Fruit fly (Drosophila melanogaster) whole organism, wandering third instar larva: ENCODE measurements around the gene DCX-EMAP.
A peak's percentile ranks its signal among the peaks of the same experiment; 100 is the strongest.

Source experiments
- Abd-B ChIP-seq: fragments of >200 bp; optimal IDR thresholded peaks from 2 replicates; lab custom pipeline; 2017; ENCODE audit warnings: missing biosample characterization, missing genetic modification characterization
- CG32264 ChIP-seq: fragments of 200-800 bp; sonication (Bioruptor generic); optimal IDR thresholded peaks from 2 replicates; lab custom pipeline; 2016; ENCODE audit warnings: missing biosample characterization, missing genetic modification characterization
- CG9705 ChIP-seq: fragments of 200-800 bp; sonication (Bioruptor generic); optimal IDR thresholded peaks from 2 replicates; lab custom pipeline; 2018; ENCODE audit warnings: missing biosample characterization, mild to moderate bottlenecking, missing genetic modification characterization
- CrebA ChIP-seq: fragments of 200-800 bp; sonication (Bioruptor generic); optimal IDR thresholded peaks from 2 replicates; lab custom pipeline; 2016; ENCODE audit warnings: missing biosample characterization, mild to moderate bottlenecking, missing genetic modification characterization, borderline replicate concordance
- Dfd ChIP-seq: fragments of >200 bp; optimal IDR thresholded peaks from 2 replicates; lab custom pipeline; 2017; ENCODE audit warnings: missing biosample characterization, missing genetic modification characterization
- GATAd ChIP-seq: sonication (Bioruptor generic); optimal IDR thresholded peaks from 2 replicates; lab custom pipeline; 2016; ENCODE audit warnings: missing biosample characterization, missing genetic modification characterization
- HLH106 ChIP-seq: fragments of 200-800 bp; optimal IDR thresholded peaks from 3 replicates; lab custom pipeline; 2019; ENCODE audit warnings: missing biosample characterization, mild to moderate bottlenecking, missing genetic modification characterization, moderate library complexity
- Hnf4 ChIP-seq: fragments of 200-800 bp; sonication (Bioruptor generic); optimal IDR thresholded peaks from 2 replicates; lab custom pipeline; 2016; ENCODE audit warnings: missing biosample characterization, mild to moderate bottlenecking, missing genetic modification characterization
- Hr78 ChIP-seq: fragments of >200 bp; optimal IDR thresholded peaks from 2 replicates; lab custom pipeline; 2017; ENCODE audit warnings: missing biosample characterization, missing genetic modification characterization
- Hr83 ChIP-seq: fragments of 200-300 bp; sonication (Bioruptor generic); optimal IDR thresholded peaks from 2 replicates; lab custom pipeline; 2016; ENCODE audit warnings: missing biosample characterization, mild to moderate bottlenecking, missing genetic modification characterization, moderate library complexity; ENCODE audit not compliant: poor library complexity, severe bottlenecking
- Jra ChIP-seq: sonication (Bioruptor generic); optimal IDR thresholded peaks from 2 replicates; lab custom pipeline; 2016; ENCODE audit warnings: missing biosample characterization, missing genetic modification characterization
- Mio ChIP-seq: sonication (Bioruptor generic); optimal IDR thresholded peaks from 2 replicates; lab custom pipeline; 2016; ENCODE audit warnings: missing biosample characterization, missing genetic modification characterization
- Myc ChIP-seq: fragments of >200 bp; optimal IDR thresholded peaks from 2 replicates; lab custom pipeline; 2017
- N ChIP-seq: fragments of >200 bp; optimal IDR thresholded peaks from 2 replicates; lab custom pipeline; 2018; ENCODE audit warnings: missing biosample characterization, missing external identifiers, missing genetic modification characterization
- OdsH ChIP-seq: fragments of 200-800 bp; sonication (Bioruptor generic); optimal IDR thresholded peaks from 2 replicates; lab custom pipeline; 2016; ENCODE audit warnings: missing biosample characterization, mild to moderate bottlenecking, missing genetic modification characterization
- Rel ChIP-seq, 2 experiments: fragments of 200-800 bp; sonication (Bioruptor generic) in 1 of 2; optimal IDR thresholded peaks; 2 replicates in 1 of 2; 3 replicates in 1 of 2; lab custom pipeline; 2016 to 2019; ENCODE audit warnings: mild to moderate bottlenecking in 2 of 2, missing biosample characterization in 2 of 2, missing genetic modification characterization in 2 of 2, moderate library complexity in 1 of 2
- Sp1 ChIP-seq: fragments of 200-800 bp; sonication (Bioruptor generic); optimal IDR thresholded peaks from 3 replicates; lab custom pipeline; 2019; ENCODE audit warnings: missing biosample characterization, mild to moderate bottlenecking, missing genetic modification characterization, moderate library complexity
- Vsx2 ChIP-seq: fragments of 200-300, 225-300 bp; sonication (Bioruptor generic); optimal IDR thresholded peaks from 2 replicates; lab custom pipeline; 2018; ENCODE audit warnings: missing biosample characterization, missing genetic modification characterization; ENCODE audit not compliant: partially characterized antibody
- br ChIP-seq: fragments of 200-800 bp; sonication (Bioruptor generic); optimal IDR thresholded peaks from 2 replicates; lab custom pipeline; 2016; ENCODE audit warnings: missing biosample characterization, missing genetic modification characterization
- brk ChIP-seq: fragments of 200-800 bp; sonication (Bioruptor generic); optimal IDR thresholded peaks from 2 replicates; lab custom pipeline; 2016; ENCODE audit warnings: missing biosample characterization, mild to moderate bottlenecking, missing genetic modification characterization
- dl ChIP-seq, 2 experiments: fragments of 175-275, 200-275 bp in 1 of 2; fragments of 200-275 bp in 1 of 2; sonication (Bioruptor generic); optimal IDR thresholded peaks; lab custom pipeline; 2018; ENCODE audit warnings: mild to moderate bottlenecking in 2 of 2, missing biosample characterization in 2 of 2, missing genetic modification characterization in 2 of 2, moderate library complexity in 2 of 2; ENCODE audit not compliant: partially characterized antibody in 2 of 2, insufficient read depth in 1 of 2
- dmrt93B ChIP-seq: fragments of 200-800 bp; sonication (Bioruptor generic); optimal IDR thresholded peaks from 2 replicates; lab custom pipeline; 2018; ENCODE audit warnings: missing biosample characterization, mild to moderate bottlenecking, missing genetic modification characterization
- dsf ChIP-seq: sonication (Bioruptor generic); optimal IDR thresholded peaks from 2 replicates; lab custom pipeline; 2016; ENCODE audit warnings: missing biosample characterization, missing genetic modification characterization, borderline replicate concordance
- ey ChIP-seq: fragments of 200-800 bp; sonication (Bioruptor generic); optimal IDR thresholded peaks from 2 replicates; lab custom pipeline; 2016; ENCODE audit warnings: missing biosample characterization, missing genetic modification characterization
- foxo ChIP-seq, 2 experiments: fragments of 200-800 bp; sonication (Bioruptor generic); optimal IDR thresholded peaks; 2 replicates in 1 of 2; 3 replicates in 1 of 2; lab custom pipeline; 2016 to 2017; ENCODE audit warnings: missing biosample characterization in 2 of 2, missing genetic modification characterization in 2 of 2
- fru ChIP-seq: fragments of 200-800 bp; sonication (Bioruptor generic); optimal IDR thresholded peaks from 3 replicates; lab custom pipeline; 2016; ENCODE audit warnings: missing biosample characterization, mild to moderate bottlenecking, missing genetic modification characterization
- h ChIP-seq: fragments of 200-800 bp; sonication (Bioruptor generic); optimal IDR thresholded peaks from 3 replicates; lab custom pipeline; 2016; ENCODE audit warnings: missing biosample characterization, mild to moderate bottlenecking, missing genetic modification characterization
- jim ChIP-seq: fragments of 175-275, 200-325 bp; sonication (Bioruptor generic); optimal IDR thresholded peaks from 2 replicates; lab custom pipeline; 2016; ENCODE audit warnings: missing biosample characterization, mild to moderate bottlenecking, missing genetic modification characterization
- lola ChIP-seq: fragments of >200 bp; optimal IDR thresholded peaks from 2 replicates; lab custom pipeline; 2017; ENCODE audit warnings: missing biosample characterization, missing genetic modification characterization
- pan ChIP-seq: fragments of >200 bp; optimal IDR thresholded peaks from 2 replicates; lab custom pipeline; 2017
- psq ChIP-seq: fragments of 200-800 bp; sonication (Bioruptor generic); optimal IDR thresholded peaks from 3 replicates; lab custom pipeline; 2017; ENCODE audit warnings: missing biosample characterization, mild to moderate bottlenecking, missing genetic modification characterization, moderate library complexity
- rgr ChIP-seq: fragments of 200-800 bp; sonication (Bioruptor generic); optimal IDR thresholded peaks from 3 replicates; lab custom pipeline; 2016; ENCODE audit warnings: missing biosample characterization, mild to moderate bottlenecking, missing genetic modification characterization
- sage ChIP-seq: fragments of 200-800 bp; sonication (Bioruptor generic); optimal IDR thresholded peaks from 2 replicates; lab custom pipeline; 2016; ENCODE audit warnings: missing biosample characterization, mild to moderate bottlenecking, missing genetic modification characterization
- sv ChIP-seq: fragments of 200-800 bp; sonication (Bioruptor generic); optimal IDR thresholded peaks from 3 replicates; lab custom pipeline; 2016; ENCODE audit warnings: missing biosample characterization, missing genetic modification characterization
- tai ChIP-seq: sonication (Bioruptor generic); optimal IDR thresholded peaks from 2 replicates; lab custom pipeline; 2016; ENCODE audit warnings: missing biosample characterization, missing genetic modification characterization
- usp ChIP-seq: fragments of >200 bp; optimal IDR thresholded peaks from 2 replicates; lab custom pipeline; 2017; ENCODE audit warnings: missing biosample characterization, missing genetic modification characterization
- woc ChIP-seq: sonication (Bioruptor generic); optimal IDR thresholded peaks from 2 replicates; lab custom pipeline; 2016; ENCODE audit warnings: missing biosample characterization, mild to moderate bottlenecking, missing genetic modification characterization

DCX-EMAP gene

DNA sequence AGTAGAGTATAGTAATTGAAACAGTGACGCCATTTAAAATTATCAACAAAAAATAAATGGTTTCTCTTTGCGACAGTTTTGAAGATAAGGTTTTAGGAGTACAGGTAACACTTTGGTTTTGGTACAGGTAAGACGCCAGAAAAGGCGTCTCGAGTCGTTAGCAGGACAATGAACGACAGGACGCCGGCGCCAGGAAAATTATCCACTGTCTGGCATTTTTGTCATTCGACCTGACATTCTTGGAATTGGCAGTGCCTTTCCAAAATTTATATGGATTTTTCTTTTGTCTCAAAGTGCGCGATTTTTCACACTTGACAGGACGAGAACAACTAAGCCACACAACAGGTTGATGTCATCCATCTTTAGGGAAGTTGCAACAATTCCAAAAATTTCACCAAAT, 61.3 kb downstream of the DCX-EMAP start:
- TF ChIP-seq GATAd (no peak), foxo (GFP tag; optimal IDR thresholded peaks at IDR 0.05; lab: Kevin White, UChicago) (no peak)

DNA sequence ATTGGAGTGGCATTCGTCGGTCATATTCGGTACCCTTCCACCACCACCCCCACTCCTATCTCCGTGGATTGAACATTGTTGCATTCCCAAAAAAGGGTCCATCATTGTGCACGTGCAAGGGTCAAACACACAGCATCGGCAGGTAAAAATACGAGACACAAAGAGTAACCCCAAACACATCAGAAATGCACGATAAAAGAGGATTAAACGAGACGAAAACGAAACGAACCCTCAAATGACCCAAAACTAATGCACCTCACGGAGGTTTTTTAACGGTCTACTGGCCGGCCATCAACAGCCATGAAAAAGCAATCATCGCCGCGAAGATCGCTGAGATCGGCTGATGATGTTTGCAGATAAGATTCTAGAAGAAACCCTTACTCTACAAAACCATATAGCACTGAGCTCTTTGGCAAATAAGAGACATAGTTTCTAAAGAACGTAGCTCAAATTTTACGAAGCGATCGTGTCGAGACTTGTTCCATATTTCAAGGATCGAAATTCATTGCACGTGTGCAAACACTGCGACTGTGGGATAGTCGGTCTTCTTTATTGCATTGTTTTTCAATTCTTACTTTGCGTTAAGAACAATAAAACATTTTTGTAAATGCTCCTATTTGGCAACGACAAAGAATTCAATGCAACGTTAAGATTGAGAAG, 62.7 kb downstream of the DCX-EMAP start:
- TF ChIP-seq tai (no peak), usp (no peak), Abd-B (GFP tag; lab: Kevin White, UChicago) (no peak), Hr83 (GFP tag; lab: Kevin White, UChicago) (no peak), brk (no peak), rgr (no peak), CrebA (GFP tag; lab: Kevin White, UChicago) (no peak)
- TF ChIP-seq, all 38 proteins: peak for 0

DNA sequence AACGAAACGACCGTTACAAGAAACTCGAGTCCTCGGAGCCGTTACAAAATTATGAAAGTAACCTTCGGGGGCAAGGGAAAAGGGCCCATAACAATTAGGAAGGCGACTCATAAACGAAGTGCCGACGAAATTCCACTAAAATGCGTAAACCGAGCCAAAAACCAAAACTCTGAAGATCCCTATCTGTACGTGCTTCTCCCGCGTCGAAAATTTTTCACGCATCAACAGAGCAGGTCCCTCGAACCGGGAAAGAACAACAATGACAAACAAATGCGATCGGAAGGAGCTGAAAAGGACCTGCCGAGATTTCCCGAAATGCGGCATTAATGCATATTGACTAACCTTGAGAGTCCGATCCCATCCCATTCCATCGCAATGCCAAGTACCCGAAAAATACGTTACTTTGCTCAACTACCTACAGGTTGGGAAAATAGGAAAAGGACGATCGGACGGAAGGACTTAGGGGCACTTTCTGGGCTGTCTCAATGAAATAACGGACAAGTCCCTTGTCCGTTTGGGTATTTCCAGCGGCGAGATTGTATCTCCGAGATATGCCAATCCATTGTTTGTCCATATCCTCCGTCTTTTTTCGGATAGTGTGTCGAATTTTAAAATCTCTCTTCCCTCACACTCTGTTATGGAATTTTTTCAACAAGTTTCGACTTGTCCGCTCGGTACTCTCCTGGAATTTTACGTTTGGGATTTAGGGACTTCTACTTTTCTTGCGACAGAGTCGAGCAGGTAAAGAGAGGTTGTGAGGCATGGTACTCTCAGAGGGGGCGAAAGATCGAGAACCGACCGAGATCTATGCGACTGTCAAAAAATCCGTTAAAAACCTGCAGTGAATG, 64.3 kb downstream of the DCX-EMAP start:
- TF ChIP-seq Jra (GFP tag; lab: Kevin White, UChicago) (no peak), N (GFP tag; lab: Kevin White, UChicago) (no peak), Hnf4 (GFP tag; lab: Kevin White, UChicago) (no peak), OdsH (GFP tag; lab: Kevin White, UChicago) (no peak), psq (GFP tag; lab: Kevin White, UChicago) (no peak), Sp1 (GFP tag; lab: Kevin White, UChicago) (no peak), h (GFP tag; lab: Kevin White, UChicago) (no peak), woc (GFP tag; lab: Kevin White, UChicago) (no peak), jim (GFP tag; lab: Kevin White, UChicago) (no peak), Mio (no peak)

DNA sequence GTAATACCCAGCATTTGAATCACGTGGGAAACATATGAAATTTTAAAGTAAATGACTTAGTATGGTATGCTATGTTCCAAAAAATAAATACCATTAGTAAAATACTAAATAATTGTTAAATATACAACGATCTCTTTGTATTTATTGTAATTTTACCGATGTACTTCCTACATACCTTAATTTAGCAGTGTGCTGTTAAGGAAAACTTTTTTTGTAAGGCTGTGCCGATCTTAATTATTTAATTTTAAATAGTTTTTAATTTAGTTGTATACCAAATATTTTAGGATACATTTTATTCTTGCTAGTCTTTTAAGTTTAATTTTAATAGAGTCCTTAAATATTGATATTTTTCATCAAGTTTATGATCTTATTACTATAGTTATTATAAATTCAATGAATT, 64.9 kb downstream of the DCX-EMAP start:
- no peak for TF ChIP-seq Rel (GFP tag; optimal IDR thresholded peaks at IDR 0.05; lab: Kevin White, UChicago)
- no peak for TF ChIP-seq Rel (tag; optimal IDR thresholded peaks at IDR 0.05; lab: Kevin White, UChicago)
- TF ChIP-seq Dfd (GFP tag; lab: Kevin White, UChicago): no peak
- TF ChIP-seq dl (GFP tag; optimal IDR thresholded peaks at IDR 0.05; lab: Kevin White, UChicago; ENCODE audit: insufficient read depth in 1 of 2, partially characterized antibody in 2 of 2): no peak
- TF ChIP-seq Jra (GFP tag; lab: Kevin White, UChicago): no peak
- TF ChIP-seq sage (GFP tag; lab: Kevin White, UChicago): no peak
- no peak for TF ChIP-seq rgr
- no peak for TF ChIP-seq Hr78 (GFP tag; lab: Kevin White, UChicago)
- TF ChIP-seq psq (GFP tag; lab: Kevin White, UChicago): no peak
- TF ChIP-seq CG32264: no peak
- no peak for TF ChIP-seq usp
- no peak for TF ChIP-seq GATAd
- TF ChIP-seq ey (GFP tag; lab: Kevin White, UChicago): no peak
- TF ChIP-seq N (GFP tag; lab: Kevin White, UChicago): no peak
- TF ChIP-seq Sp1 (GFP tag; lab: Kevin White, UChicago): no peak
- TF ChIP-seq fru (GFP tag; lab: Kevin White, UChicago): no peak
- no peak for TF ChIP-seq Myc
- no peak for TF ChIP-seq OdsH (GFP tag; lab: Kevin White, UChicago)

DNA sequence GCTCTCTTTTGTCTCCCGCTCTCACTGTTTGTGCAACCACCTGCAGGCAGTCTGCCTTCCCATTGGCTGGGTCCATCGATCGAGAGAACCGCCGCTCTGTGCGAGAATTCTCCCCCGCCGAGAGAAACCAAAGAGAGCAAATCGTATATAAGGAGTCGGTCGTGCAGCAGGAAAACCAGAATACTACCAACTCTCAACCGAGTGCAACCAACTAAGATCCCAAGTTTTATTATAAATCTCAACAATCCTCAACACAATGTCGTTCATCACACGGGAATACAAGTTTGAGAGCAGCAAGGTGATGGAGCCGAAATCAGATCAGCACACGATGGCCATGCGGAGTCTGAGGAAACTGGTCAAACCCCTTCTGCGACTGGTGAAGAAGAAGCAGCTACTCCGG, 65.6 kb downstream of the DCX-EMAP start, which contains the start of gene Tom:
Gene Tom, plus strand, starts transcription at position 174 of the 400 bp plus-strand sequence.
- no peak for TF ChIP-seq tai
- TF ChIP-seq psq (GFP tag; lab: Kevin White, UChicago): no peak
- no peak for TF ChIP-seq CG32264
- TF ChIP-seq br (GFP tag; lab: Kevin White, UChicago): no peak
- TF ChIP-seq Rel (GFP tag; optimal IDR thresholded peaks at IDR 0.05; lab: Kevin White, UChicago): no peak
- TF ChIP-seq Rel (tag; optimal IDR thresholded peaks at IDR 0.05; lab: Kevin White, UChicago): no peak
- TF ChIP-seq sv (GFP tag; lab: Kevin White, UChicago): no peak
- TF ChIP-seq usp: no peak
- no peak for TF ChIP-seq jim (GFP tag; lab: Kevin White, UChicago)
- no peak for TF ChIP-seq pan
- TF ChIP-seq Jra (GFP tag; lab: Kevin White, UChicago): no peak
- no peak for TF ChIP-seq Myc
- no peak for TF ChIP-seq dsf (GFP tag; lab: Kevin White, UChicago)
- TF ChIP-seq Hr83 (GFP tag; lab: Kevin White, UChicago): no peak
- no peak for TF ChIP-seq Sp1 (GFP tag; lab: Kevin White, UChicago)
- TF ChIP-seq HLH106 (tag; lab: Kevin White, UChicago): no peak
- no peak for TF ChIP-seq rgr
- peak; percentile 14 for TF ChIP-seq Hnf4 (GFP tag; lab: Kevin White, UChicago)
- no peak for TF ChIP-seq lola (GFP tag; lab: Kevin White, UChicago)
- TF ChIP-seq Hr78 (GFP tag; lab: Kevin White, UChicago): no peak
- no peak for TF ChIP-seq sage (GFP tag; lab: Kevin White, UChicago)
- TF ChIP-seq Vsx2: peak; percentile 56
- no peak for TF ChIP-seq N (GFP tag; lab: Kevin White, UChicago)
- TF ChIP-seq CG9705: no peak
- TF ChIP-seq dmrt93B (GFP tag; lab: Kevin White, UChicago): no peak
- TF ChIP-seq woc (GFP tag; lab: Kevin White, UChicago): peak; percentile 16
- TF ChIP-seq GATAd: no peak
